Fruit fly (Drosophila melanogaster) Kc167 (cell line): ENCODE measurements around the gene Strip.

Source experiments
- Sin3A ChIP-seq: fragments of >200 bp; optimal IDR thresholded peaks from 2 replicates; lab custom pipeline; 2018; ENCODE audit warnings: missing external identifiers
- h ChIP-seq: fragments of >200 bp; optimal IDR thresholded peaks from 3 replicates; lab custom pipeline; 2018; ENCODE audit warnings: missing external identifiers
- ttk ChIP-seq: sonication (Bioruptor generic); optimal IDR thresholded peaks from 2 replicates; lab custom pipeline; 2017; ENCODE audit warnings: missing external identifiers

DNA sequence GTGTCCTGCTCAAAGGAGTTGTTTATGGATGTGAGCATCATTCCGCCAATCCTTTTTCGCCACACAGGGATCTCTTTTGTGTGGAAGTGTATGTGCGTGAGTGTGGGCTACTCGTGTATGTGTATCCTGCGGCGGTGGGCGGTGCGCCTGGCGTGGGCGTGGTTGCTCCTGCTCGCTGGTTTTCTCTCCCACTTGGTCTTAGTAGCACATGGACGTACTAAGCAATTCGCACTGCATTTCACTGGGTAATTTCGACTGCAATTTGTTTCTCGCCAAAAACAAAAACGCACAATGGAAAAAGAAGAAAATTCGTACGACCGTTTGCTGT, 3.1 kb downstream of the Strip start:
- TF ChIP-seq Sin3A (lab: Kevin White, UChicago) = no peak
- no peak for TF ChIP-seq h (lab: Kevin White, UChicago)
- TF ChIP-seq ttk (lab: Kevin White, UChicago) = no peak
